Worm (Caenorhabditis elegans): ENCODE results near the gene srxa-4.

- no peak for TF ChIP-seq sea-2 (GFP tag; IDR thresholded peaks at IDR 0.05)
- TF ChIP-seq pha-4 (tag; optimal IDR thresholded peaks at IDR 0.05) = no peak
- no peak for TF ChIP-seq unc-130 (GFP tag; optimal IDR thresholded peaks at IDR 0.05)
- no peak for TF ChIP-seq ekl-4 (GFP tag; IDR thresholded peaks at IDR 0.05)
- no peak for TF ChIP-seq K12H6.12 (tag; optimal IDR thresholded peaks at IDR 0.05)
- TF ChIP-seq nhr-90 (tag; optimal IDR thresholded peaks at IDR 0.05) = no peak
- no peak for TF ChIP-seq bed-1 (GFP tag; IDR thresholded peaks at IDR 0.05)
- TF ChIP-seq ztf-28 (GFP tag; IDR thresholded peaks at IDR 0.05) = no peak
- no peak for TF ChIP-seq mcd-1 (GFP tag; IDR thresholded peaks at IDR 0.05)
- no peak; the same call in 1 of the 2 replicates for TF ChIP-seq nfyb-1 (GFP tag; IDR thresholded peaks at IDR 0.05)
- no peak for TF ChIP-seq C17E4.6 (GFP tag; IDR thresholded peaks at IDR 0.05)
- peak; percentile 74 for TF ChIP-seq ama-1 (optimal IDR thresholded peaks at IDR 0.05)
- no peak for TF ChIP-seq ama-1 (GFP tag; optimal IDR thresholded peaks at IDR 0.05)
These were observed 16.6 kb downstream of the srxa-4 start for ce11 chrV:7436911-7437310.
